Worm (Caenorhabditis elegans) whole organism, L3 larva: Measurements from ENCODE around the gene atg-18.
A peak's percentile ranks its signal among the peaks of the same experiment; 100 is the strongest.

ENCODE experiments used
- R02D3.7 ChIP-seq: fragments of 150-350 bp; optimal IDR thresholded peaks from 2 replicates; lab custom pipeline; 2014; ENCODE audit warnings: missing biosample characterization, missing genetic modification characterization
- ama-1 ChIP-seq: fragments of 150-350 bp; optimal IDR thresholded peaks from 2 replicates; lab custom pipeline; 2018
- ceh-16 ChIP-seq: sonication (generic microtip); optimal IDR thresholded peaks from 2 replicates; lab custom pipeline; 2017; ENCODE audit warnings: missing biosample characterization, missing genetic modification characterization
- ceh-28 ChIP-seq: fragments of 150-350 bp; optimal IDR thresholded peaks from 2 replicates; lab custom pipeline; 2014; ENCODE audit warnings: missing biosample characterization, missing genetic modification reagents, missing genetic modification characterization
- ceh-9 ChIP-seq: sonication (generic microtip); optimal IDR thresholded peaks from 2 replicates; lab custom pipeline; 2018; ENCODE audit warnings: missing biosample characterization, missing genetic modification characterization
- daf-12 ChIP-seq: fragments of 150-350 bp; optimal IDR thresholded peaks from 2 replicates; lab custom pipeline; 2014; ENCODE audit warnings: missing biosample characterization, missing genetic modification reagents, missing genetic modification characterization
- egl-5 ChIP-seq: fragments of 150-350 bp; optimal IDR thresholded peaks from 2 replicates; lab custom pipeline; 2017; ENCODE audit warnings: missing biosample characterization, missing genetic modification reagents, missing genetic modification characterization, inconsistent platforms
- elt-1 ChIP-seq: fragments of 150-350 bp; optimal IDR thresholded peaks from 2 replicates; lab custom pipeline; 2014; ENCODE audit warnings: missing biosample characterization, missing genetic modification characterization
- elt-2 ChIP-seq: sonication (generic microtip); optimal IDR thresholded peaks from 2 replicates; lab custom pipeline; 2016; ENCODE audit warnings: missing genetic modification reagents, mild to moderate bottlenecking, missing genetic modification characterization, missing compliant biosample characterization
- elt-3 ChIP-seq, 3 experiments: fragments of 150-350 bp in 1 of 3; sonication (generic microtip) in 2 of 3; optimal IDR thresholded peaks; 2 replicates in 2 of 3; 4 replicates in 1 of 3; lab custom pipeline; 2014 to 2017; ENCODE audit warnings: missing biosample characterization in 3 of 3, missing genetic modification characterization in 3 of 3
- eor-1 ChIP-seq, 2 experiments: fragments of 150-350 bp; optimal IDR thresholded peaks; 2 replicates each; lab custom pipeline; 2014 to 2018; ENCODE audit warnings: missing biosample characterization in 2 of 2, missing genetic modification characterization in 2 of 2
- fos-1 ChIP-seq: fragments of 150-350 bp; optimal IDR thresholded peaks from 2 replicates; lab custom pipeline; 2014; ENCODE audit warnings: missing biosample characterization, missing genetic modification characterization
- hmg-11 ChIP-seq: sonication (generic microtip); optimal IDR thresholded peaks from 2 replicates; lab custom pipeline; 2016; ENCODE audit warnings: missing genetic modification characterization, missing compliant biosample characterization
- jun-1 ChIP-seq: fragments of 150-350 bp; optimal IDR thresholded peaks from 2 replicates; lab custom pipeline; 2014; ENCODE audit warnings: missing biosample characterization, missing genetic modification reagents, missing genetic modification characterization
- lin-15B ChIP-seq: fragments of 150-350 bp; optimal IDR thresholded peaks from 2 replicates; lab custom pipeline; 2014; ENCODE audit warnings: missing biosample characterization, missing genetic modification characterization
- lin-39 ChIP-seq: fragments of 150-350 bp; optimal IDR thresholded peaks from 2 replicates; lab custom pipeline; 2018; ENCODE audit warnings: missing biosample characterization, missing genetic modification reagents, missing genetic modification characterization
- lsy-12 ChIP-seq: sonication (generic microtip); optimal IDR thresholded peaks from 2 replicates; lab custom pipeline; 2016; ENCODE audit warnings: mild to moderate bottlenecking, missing genetic modification characterization, missing compliant biosample characterization
- mml-1 ChIP-seq: fragments of 150-350 bp; sonication (generic microtip); optimal IDR thresholded peaks from 3 replicates; lab custom pipeline; 2014; ENCODE audit warnings: missing biosample characterization, missing genetic modification characterization
- nhr-11 ChIP-seq: fragments of 150-350 bp; optimal IDR thresholded peaks from 2 replicates; lab custom pipeline; 2014; ENCODE audit warnings: missing biosample characterization, missing genetic modification characterization
- nhr-12 ChIP-seq: fragments of 150-350 bp; optimal IDR thresholded peaks from 2 replicates; lab custom pipeline; 2014; ENCODE audit warnings: missing biosample characterization, missing genetic modification characterization
- nhr-23 ChIP-seq: fragments of 150-350 bp; optimal IDR thresholded peaks from 2 replicates; lab custom pipeline; 2014; ENCODE audit warnings: missing biosample characterization, missing genetic modification reagents, missing genetic modification characterization
- nhr-237 ChIP-seq: fragments of 150-350 bp; optimal IDR thresholded peaks from 2 replicates; lab custom pipeline; 2014; ENCODE audit warnings: missing biosample characterization, missing genetic modification characterization
- nhr-25 ChIP-seq: sonication (generic microtip); optimal IDR thresholded peaks from 2 replicates; lab custom pipeline; 2017; ENCODE audit warnings: missing biosample characterization, missing genetic modification characterization
- nhr-28 ChIP-seq: fragments of 150-350 bp; optimal IDR thresholded peaks from 2 replicates; lab custom pipeline; 2014; ENCODE audit warnings: missing biosample characterization, missing genetic modification characterization
- nhr-43 ChIP-seq: sonication (generic microtip); optimal IDR thresholded peaks from 2 replicates; lab custom pipeline; 2016; ENCODE audit warnings: mild to moderate bottlenecking, missing genetic modification characterization, missing compliant biosample characterization; ENCODE audit not compliant: poor library complexity, severe bottlenecking
- nhr-67 ChIP-seq: fragments of 150-350 bp; optimal IDR thresholded peaks from 2 replicates; lab custom pipeline; 2014; ENCODE audit warnings: missing biosample characterization, missing genetic modification characterization
- nhr-76 ChIP-seq: fragments of 150-350 bp; sonication (generic microtip); optimal IDR thresholded peaks from 5 replicates; lab custom pipeline; 2014; ENCODE audit warnings: missing biosample characterization, missing genetic modification characterization
- nhr-77 ChIP-seq: fragments of 150-350 bp; optimal IDR thresholded peaks from 2 replicates; lab custom pipeline; 2014; ENCODE audit warnings: missing biosample characterization, missing genetic modification characterization
- pha-4 ChIP-seq: fragments of 150-350 bp; optimal IDR thresholded peaks from 2 replicates; lab custom pipeline; 2014; ENCODE audit warnings: missing biosample characterization, missing genetic modification reagents, missing genetic modification characterization
- pqm-1 ChIP-seq: fragments of 150-350 bp; optimal IDR thresholded peaks from 2 replicates; lab custom pipeline; 2017; ENCODE audit warnings: missing biosample characterization, missing genetic modification characterization, inconsistent platforms
- sea-2 ChIP-seq: fragments of 150-350 bp; sonication (generic microtip); optimal IDR thresholded peaks from 4 replicates; lab custom pipeline; 2014; ENCODE audit warnings: missing biosample characterization, missing genetic modification reagents, missing genetic modification characterization
- tbx-2 ChIP-seq: sonication (generic microtip); optimal IDR thresholded peaks from 2 replicates; lab custom pipeline; 2016; ENCODE audit warnings: mild to moderate bottlenecking, missing genetic modification characterization, missing compliant biosample characterization
- unc-39 ChIP-seq: sonication (generic microtip); optimal IDR thresholded peaks from 4 replicates; lab custom pipeline; 2017; ENCODE audit warnings: missing biosample characterization, missing genetic modification characterization
- unc-62 ChIP-seq: fragments of 150-350 bp; sonication (generic microtip); optimal IDR thresholded peaks from 4 replicates; lab custom pipeline; 2014; ENCODE audit warnings: missing biosample characterization, missing genetic modification reagents, missing genetic modification characterization
- ztf-11 ChIP-seq: fragments of 150-350 bp; optimal IDR thresholded peaks from 2 replicates; lab custom pipeline; 2014; ENCODE audit warnings: missing biosample characterization, missing genetic modification characterization

atg-18 gene

DNA sequence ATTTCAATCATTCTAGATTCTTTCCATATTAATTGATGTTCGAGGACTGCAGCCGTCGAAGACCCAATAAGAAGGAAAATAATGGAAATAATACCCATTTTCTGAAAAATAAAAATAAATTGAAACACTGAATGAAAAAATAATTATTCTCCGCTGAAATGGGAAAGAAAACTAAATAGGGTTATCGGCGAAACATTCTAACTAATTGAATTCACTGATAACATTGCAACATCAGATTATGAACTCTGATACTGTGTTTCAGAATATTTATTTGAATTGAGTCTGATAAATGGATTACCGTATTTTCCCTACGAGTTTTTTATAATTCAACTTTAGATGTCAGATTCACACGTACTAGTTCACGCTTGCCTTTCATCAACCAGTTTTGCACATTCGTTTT lies 12.0 kb upstream of the atg-18 start, which contains the start of gene asp-13:
Gene asp-13, minus strand, starts transcription at position 101 of the 400 bp plus-strand sequence.
- peak; percentile 17 for TF ChIP-seq elt-2 (tag; lab: Kevin White, UChicago)
- no peak for TF ChIP-seq nhr-237 (tag; lab: Kevin White, UChicago)

DNA sequence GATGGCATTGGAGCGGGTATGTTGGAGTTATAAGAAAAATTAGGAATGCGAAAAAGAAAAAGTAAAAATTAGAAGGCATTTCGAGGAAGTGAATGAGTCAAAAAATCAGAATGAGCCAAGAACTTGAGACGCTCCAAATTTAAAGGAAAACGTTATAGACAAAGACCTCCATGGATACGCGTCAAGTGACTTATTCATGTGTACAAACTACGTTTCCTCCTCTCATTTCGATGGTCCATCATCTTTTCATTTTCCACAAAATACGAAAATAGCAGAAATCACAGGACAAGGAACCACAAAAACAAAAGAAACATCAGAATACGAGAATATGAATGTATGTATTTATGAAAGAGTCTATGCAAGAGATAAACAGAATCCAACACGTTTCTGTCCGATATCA lies 10.1 kb upstream of the atg-18 start, which contains the start of gene F28A12.3:
Gene F28A12.3, minus strand, starts transcription at position 101 of the 400 bp plus-strand sequence.
- TF ChIP-seq eor-1 (tag; optimal IDR thresholded peaks at IDR 0.05; lab: Kevin White, UChicago): no peak
- TF ChIP-seq daf-12 (tag; lab: Kevin White, UChicago): no peak
- TF ChIP-seq, all 47 proteins: peak for 0

DNA sequence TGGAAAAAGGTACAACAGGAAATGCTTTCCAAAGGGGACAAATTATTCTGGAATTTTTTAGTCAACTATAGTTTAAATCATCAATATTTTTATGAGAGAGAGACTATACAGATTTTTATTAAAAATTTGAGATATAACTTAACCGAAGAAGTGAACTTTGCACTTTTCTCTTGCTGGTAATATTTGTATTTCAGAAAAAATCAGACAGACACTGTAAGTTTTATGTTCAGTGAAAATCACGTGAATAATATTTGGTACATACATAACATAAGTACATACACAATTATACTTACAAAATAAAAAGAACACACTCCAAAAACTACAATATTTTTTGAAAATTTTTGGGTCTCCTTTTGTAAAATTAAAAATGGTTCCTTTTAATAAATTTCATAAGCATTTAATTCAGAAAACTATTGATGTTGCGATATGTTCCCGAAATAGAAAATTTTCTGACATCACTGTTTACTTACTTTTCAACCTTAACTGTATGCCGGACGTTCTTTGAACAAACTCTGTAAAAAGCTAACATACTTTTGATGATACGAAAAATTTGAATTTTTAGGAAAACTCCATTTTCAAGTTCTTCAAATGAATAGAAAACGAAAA lies 6.6 kb upstream of the atg-18 start, which contains the start of the genes F28A12.10 and acd-4:
Gene F28A12.10, minus strand, starts transcription at position 101 of the 606 bp plus-strand sequence.
Gene acd-4, plus strand, starts transcription at position 556 of the 606 bp plus-strand sequence.
- no peak for TF ChIP-seq ceh-16 (tag; lab: Kevin White, UChicago)
- no peak for TF ChIP-seq nhr-77
- no peak for TF ChIP-seq lin-39 (tag; lab: Kevin White, UChicago)
- TF ChIP-seq egl-5 (tag; lab: Kevin White, UChicago): no peak
- TF ChIP-seq nhr-12 (tag; lab: Kevin White, UChicago): no peak
- TF ChIP-seq elt-1 (tag; lab: Kevin White, UChicago): no peak
- TF ChIP-seq lsy-12 (tag; lab: Kevin White, UChicago): no peak
- no peak for TF ChIP-seq nhr-28 (tag; lab: Kevin White, UChicago)
- no peak for TF ChIP-seq nhr-67 (tag; lab: Kevin White, UChicago)
- no peak for TF ChIP-seq nhr-43 (tag; lab: Kevin White, UChicago)
- no peak for TF ChIP-seq eor-1 (tag; optimal IDR thresholded peaks at IDR 0.05; lab: Kevin White, UChicago)
- TF ChIP-seq pha-4 (tag; lab: Kevin White, UChicago): no peak
- TF ChIP-seq tbx-2 (tag; lab: Kevin White, UChicago): no peak
- TF ChIP-seq jun-1 (tag; lab: Kevin White, UChicago): no peak
- no peak for TF ChIP-seq nhr-237 (tag; lab: Kevin White, UChicago)
- no peak for TF ChIP-seq nhr-25 (tag; lab: Kevin White, UChicago)
- TF ChIP-seq elt-3 (tag; optimal IDR thresholded peaks at IDR 0.05; lab: Kevin White, UChicago): no peak

DNA sequence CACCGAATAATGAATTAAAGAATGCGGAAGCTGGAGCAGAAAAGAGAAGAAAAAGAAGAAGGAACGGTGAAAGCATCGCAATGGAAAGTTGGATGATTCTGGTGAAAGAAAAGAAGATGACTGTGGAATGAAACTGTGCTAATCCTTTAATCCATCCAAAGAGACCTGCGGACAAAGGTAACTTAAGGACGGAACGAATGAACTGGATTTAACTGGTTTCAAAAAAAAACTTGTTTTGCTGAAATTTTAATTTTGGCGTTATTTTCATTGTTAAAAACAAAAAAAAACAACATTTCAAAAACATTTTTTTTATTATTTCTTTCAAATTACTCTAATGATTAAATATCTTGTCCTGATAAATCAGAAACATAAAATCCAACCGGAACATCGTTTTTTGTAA lies 5.8 kb upstream of the atg-18 start, which contains the start of gene grl-12:
Gene grl-12, minus strand, starts transcription at position 101 of the 400 bp plus-strand sequence.
- TF ChIP-seq lin-15B (tag; lab: Kevin White, UChicago) (no peak), nhr-237 (tag; lab: Kevin White, UChicago) (no peak), ceh-28 (tag; lab: Kevin White, UChicago) (no peak), hmg-11 (tag; lab: Kevin White, UChicago) (no peak), ceh-9 (no peak), nhr-11 (tag; lab: Kevin White, UChicago) (no peak), sea-2 (GFP tag; lab: Kevin White, UChicago) (no peak), elt-1 (tag; lab: Kevin White, UChicago) (no peak), lin-39 (tag; lab: Kevin White, UChicago) (no peak), ceh-16 (tag; lab: Kevin White, UChicago) (no peak), nhr-28 (tag; lab: Kevin White, UChicago) (no peak), ama-1 (lab: Kevin White, UChicago) (no peak), nhr-76 (tag; lab: Kevin White, UChicago) (no peak), unc-39 (tag; lab: Kevin White, UChicago) (no peak)

DNA sequence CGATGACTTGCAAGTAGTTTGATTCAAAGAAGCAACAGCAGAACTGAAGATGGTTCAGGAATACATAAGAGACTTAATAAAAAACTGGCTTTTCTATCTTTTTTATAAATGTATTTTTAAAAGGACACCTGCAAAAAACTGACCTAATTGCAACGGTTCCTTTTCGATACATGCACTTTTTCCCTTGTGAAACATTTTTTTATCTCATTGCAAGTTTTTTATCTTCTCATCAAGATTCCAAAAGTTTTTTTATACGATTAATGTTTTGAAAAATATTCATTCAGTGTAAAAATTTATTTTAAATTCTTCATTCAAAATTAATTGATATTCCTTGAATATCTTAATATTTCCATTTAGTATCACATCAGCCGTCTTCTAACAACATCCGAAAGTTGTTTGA lies 4.4 kb upstream of the atg-18 start, which contains the start of gene oac-29:
Gene oac-29, minus strand, starts transcription at position 101 of the 400 bp plus-strand sequence.
- TF ChIP-seq elt-3 (tag; optimal IDR thresholded peaks at IDR 0.05; lab: Kevin White, UChicago) (no peak), pqm-1 (no peak), nhr-23 (tag; lab: Kevin White, UChicago) (no peak), tbx-2 (tag; lab: Kevin White, UChicago) (no peak), lin-39 (tag; lab: Kevin White, UChicago) (no peak), eor-1 (tag; optimal IDR thresholded peaks at IDR 0.05; lab: Kevin White, UChicago) (no peak), ztf-11 (tag; lab: Kevin White, UChicago) (no peak), ceh-28 (tag; lab: Kevin White, UChicago) (no peak), ceh-16 (tag; lab: Kevin White, UChicago) (no peak), R02D3.7 (tag; lab: Kevin White, UChicago) (no peak), nhr-77 (no peak), ceh-9 (no peak), egl-5 (tag; lab: Kevin White, UChicago) (no peak), mml-1 (tag; lab: Kevin White, UChicago) (no peak), fos-1 (tag; lab: Kevin White, UChicago) (no peak), unc-62 (GFP tag; lab: Kevin White, UChicago) (no peak), nhr-76 (tag; lab: Kevin White, UChicago) (no peak)
